Fruit fly (Drosophila melanogaster): ENCODE results near the gene Hex-A.

Hex-A gene

DNA sequence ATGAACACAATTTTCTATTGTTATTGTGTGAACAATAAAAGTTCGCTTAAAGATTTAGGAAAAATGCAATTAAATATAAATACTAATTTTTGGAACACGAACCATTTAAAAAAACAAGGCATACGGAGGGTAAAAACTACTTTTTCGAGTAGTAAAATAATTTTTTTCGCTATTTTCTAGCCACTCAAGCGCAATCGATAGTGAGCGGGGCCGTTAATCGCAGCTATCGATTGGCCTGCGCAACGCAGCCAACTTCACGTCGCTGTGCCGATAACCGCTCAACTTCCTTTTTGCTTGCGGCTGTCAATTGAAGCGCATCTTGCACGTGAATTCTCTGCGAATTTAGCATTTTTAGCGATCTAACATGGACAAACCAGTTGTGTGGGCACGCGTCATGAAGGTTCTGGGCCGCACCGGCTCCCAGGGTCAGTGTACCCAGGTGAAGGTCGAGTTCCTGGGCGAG is 31.1 kb upstream of the Hex-A start, which contains the start of gene RpS28b (continued):
- TF ChIP-seq gem (tag; optimal IDR thresholded peaks at IDR 0.05) (peak; percentile 29), Ravus (GFP tag; IDR thresholded peaks at IDR 0.05) (no peak; the same call in 1 of the 2 replicates), CG6272 (GFP tag; IDR thresholded peaks at IDR 0.05) (peak; percentile 87), cato (GFP tag; optimal IDR thresholded peaks at IDR 0.05; ENCODE audit: borderline replicate concordance) (peak; percentile 49), Camta (GFP tag; optimal IDR thresholded peaks at IDR 0.05) (peak; percentile 85), inv (GFP tag; IDR thresholded peaks at IDR 0.05; ENCODE audit: partially characterized antibody) (peak; percentile 62; the same call in 1 of the 2 replicates), NfI (GFP tag; optimal IDR thresholded peaks at IDR 0.05) (peak; percentile 96), CG12219 (GFP tag; optimal IDR thresholded peaks at IDR 0.05) (peak; percentile 85), Atf-2 (GFP tag; optimal IDR thresholded peaks at IDR 0.05) (peak; percentile 83), CG15479 (GFP tag; optimal IDR thresholded peaks at IDR 0.05) (peak; percentile 54), CG12155 (GFP tag; optimal IDR thresholded peaks at IDR 0.05) (peak; percentile 48), zen (tag; optimal IDR thresholded peaks at IDR 0.05) (peak; percentile 58), zen2 (GFP tag; IDR thresholded peaks at IDR 0.05; ENCODE audit: partially characterized antibody) (peak; percentile 44; the same call in 2 of the 3 replicates), CG1233 (GFP tag; optimal IDR thresholded peaks at IDR 0.05) (peak; percentile 94), gro (GFP tag; optimal IDR thresholded peaks at IDR 0.05) (peak; percentile 86), CG6765 (GFP tag; optimal IDR thresholded peaks at IDR 0.05) (peak; percentile 93), wor (GFP tag; IDR thresholded peaks at IDR 0.05) (peak; percentile 14; the same call in 1 of the 2 replicates), twi (tag; optimal IDR thresholded peaks at IDR 0.05) (peak; percentile 59), hb (GFP tag; IDR thresholded peaks at IDR 0.05; ENCODE audit: partially characterized antibody) (peak; percentile 69), cg (GFP tag; optimal IDR thresholded peaks at IDR 0.05) (no peak), CG5953 (GFP tag; IDR thresholded peaks at IDR 0.05) (peak; percentile 95), Xbp1 (GFP tag; optimal IDR thresholded peaks at IDR 0.05) (peak; percentile 81), exex (tag; optimal IDR thresholded peaks at IDR 0.05) (peak; percentile 43), HmgZ (tag; optimal IDR thresholded peaks at IDR 0.05) (peak; percentile 63), CG11696 (GFP tag; IDR thresholded peaks at IDR 0.05) (peak; percentile 77), Max (GFP tag; optimal IDR thresholded peaks at IDR 0.05) (peak; percentile 73), gcm (GFP tag; optimal IDR thresholded peaks at IDR 0.05) (peak; percentile 76), sim (GFP tag; IDR thresholded peaks at IDR 0.05) (peak; percentile 88), her (GFP tag; optimal IDR thresholded peaks at IDR 0.05) (peak; percentile 91), hbn (GFP tag; IDR thresholded peaks at IDR 0.05; ENCODE audit: partially characterized antibody) (peak; percentile 53; the same call in 1 of the 2 replicates), CG4730 (GFP tag; IDR thresholded peaks at IDR 0.05) (peak; percentile 89), CG15073 (GFP tag; optimal IDR thresholded peaks at IDR 0.05) (no peak), row (GFP tag; IDR thresholded peaks at IDR 0.05) (peak; percentile 87), gsb (GFP tag; IDR thresholded peaks at IDR 0.05) (peak; percentile 84), scrt (GFP tag; optimal IDR thresholded peaks at IDR 0.05) (peak; percentile 86), crc (GFP tag; optimal IDR thresholded peaks at IDR 0.05) (peak; percentile 69), hth (optimal IDR thresholded peaks at IDR 0.05) (no peak), vnd (GFP tag; IDR thresholded peaks at IDR 0.05; ENCODE audit: partially characterized antibody) (peak; percentile 72), CG10959 (GFP tag; IDR thresholded peaks at IDR 0.05) (peak; percentile 89), Usf (GFP tag; optimal IDR thresholded peaks at IDR 0.05) (peak; percentile 85), Sox100B (GFP tag; optimal IDR thresholded peaks at IDR 0.05) (peak; percentile 88), CG8478 (optimal IDR thresholded peaks at IDR 0.05) (no peak), CG18476 (GFP tag; optimal IDR thresholded peaks at IDR 0.05) (peak; percentile 58), pnt (GFP tag; optimal IDR thresholded peaks at IDR 0.05) (peak; percentile 7), CG18599 (GFP tag; optimal IDR thresholded peaks at IDR 0.05) (peak; percentile 87), NC2α (GFP tag; optimal IDR thresholded peaks at IDR 0.05) (peak; percentile 83), Hsf (GFP tag; optimal IDR thresholded peaks at IDR 0.05) (peak; percentile 88), Dad (GFP tag; optimal IDR thresholded peaks at IDR 0.05) (peak; percentile 87), jumu (GFP tag; optimal IDR thresholded peaks at IDR 0.05) (peak; percentile 62), Abd-B (GFP tag; optimal IDR thresholded peaks at IDR 0.05) (peak; percentile 59)

Measured in whole organism, embryonic.